Worm (Caenorhabditis elegans) whole organism, L4 larva: Measurements from ENCODE around the gene nhr-213.

Experiments used
- F44E2.7 ChIP-seq: fragments of 200-800 bp; sonication (Bioruptor generic); IDR thresholded peaks from 2 replicates; pipeline ENCODE4 v2.1.2; 2022; ENCODE audit warnings: missing genetic modification characterization, missing compliant biosample characterization
- T20F7.1 ChIP-seq: fragments of 200-800 bp; sonication (Bioruptor generic); optimal IDR thresholded peaks from 2 replicates; lab custom pipeline; 2018; ENCODE audit warnings: mild to moderate bottlenecking, missing genetic modification characterization, missing compliant biosample characterization
- T26A8.4 ChIP-seq: fragments of 200-800 bp; sonication (Bioruptor generic); IDR thresholded peaks from 2 replicates; pipeline ENCODE4 v1.3.6; 2022; ENCODE audit warnings: missing genetic modification characterization, missing compliant biosample characterization
- Y48G9A.11 ChIP-seq: fragments of 200-800 bp; sonication (Bioruptor generic); IDR thresholded peaks from 2 replicates; pipeline ENCODE4 v1.3.6; 2022; ENCODE audit warnings: missing genetic modification reagents, missing genetic modification characterization, missing compliant biosample characterization
- Y5F2A.4 ChIP-seq: fragments of 200-800 bp; sonication (Bioruptor generic); optimal IDR thresholded peaks from 2 replicates; lab custom pipeline; 2018; ENCODE audit warnings: mild to moderate bottlenecking, missing genetic modification characterization, missing compliant biosample characterization
- ZK546.5 ChIP-seq, 2 experiments: sonication (generic microtip); optimal IDR thresholded peaks; 2 replicates each; lab custom pipeline; 2017; ENCODE audit warnings: missing biosample characterization in 2 of 2, missing genetic modification characterization in 2 of 2
- arid-1 ChIP-seq: fragments of 200-800 bp; sonication (Bioruptor generic); conservative IDR thresholded peaks from 2 replicates; pipeline ENCODE4 v1.3.6; 2022; ENCODE audit warnings: missing genetic modification reagents, missing genetic modification characterization, missing compliant biosample characterization
- ceh-44 ChIP-seq: fragments of 200-800 bp; sonication (Bioruptor generic); IDR thresholded peaks from 2 replicates; pipeline ENCODE4 v1.3.6; 2022; ENCODE audit warnings: missing genetic modification reagents, missing genetic modification characterization, missing compliant biosample characterization
- ceh-82 ChIP-seq: sonication (generic microtip); optimal IDR thresholded peaks from 2 replicates; lab custom pipeline; 2017; ENCODE audit warnings: missing biosample characterization, missing genetic modification characterization
- ctbp-1 ChIP-seq: fragments of 200-800 bp; sonication (Bioruptor generic); IDR thresholded peaks from 2 replicates; pipeline ENCODE4 v1.3.6; 2022; ENCODE audit warnings: missing genetic modification reagents, missing genetic modification characterization, missing compliant biosample characterization
- daf-12 ChIP-seq: fragments of 150-350 bp; optimal IDR thresholded peaks from 2 replicates; lab custom pipeline; 2014; ENCODE audit warnings: missing biosample characterization, missing genetic modification reagents, missing genetic modification characterization
- daf-16 ChIP-seq, 3 experiments: sonication (generic microtip); optimal IDR thresholded peaks; 2 replicates each; lab custom pipeline; 2016 to 2017; ENCODE audit warnings: missing genetic modification characterization in 3 of 3, missing genetic modification reagents in 3 of 3, mild to moderate bottlenecking in 2 of 3, missing compliant biosample characterization in 2 of 3, missing biosample characterization in 1 of 3, moderate library complexity in 1 of 3
- dmd-9 ChIP-seq: fragments of 200-800 bp; sonication (Bioruptor generic); IDR thresholded peaks from 2 replicates; pipeline ENCODE4 v1.3.6; 2022; ENCODE audit warnings: missing genetic modification reagents, missing genetic modification characterization, missing compliant biosample characterization
- dpl-1 ChIP-seq: fragments of 150-350 bp; optimal IDR thresholded peaks from 2 replicates; lab custom pipeline; 2014; ENCODE audit warnings: missing biosample characterization, missing genetic modification reagents, missing genetic modification characterization
- egl-43 ChIP-seq: fragments of 200-800 bp; sonication (Bioruptor generic); IDR thresholded peaks from 2 replicates; pipeline ENCODE4 v1.3.6; 2022; ENCODE audit warnings: missing genetic modification reagents, missing genetic modification characterization, missing compliant biosample characterization
- fkh-10 ChIP-seq: fragments of 150-350 bp; optimal IDR thresholded peaks from 2 replicates; lab custom pipeline; 2014; ENCODE audit warnings: missing biosample characterization, missing genetic modification reagents, missing genetic modification characterization
- fos-1 ChIP-seq: fragments of 150-350 bp; optimal IDR thresholded peaks from 2 replicates; lab custom pipeline; 2014; ENCODE audit warnings: missing biosample characterization, missing genetic modification characterization
- gei-8 ChIP-seq: fragments of 200-800 bp; sonication (Bioruptor generic); optimal IDR thresholded peaks from 2 replicates; lab custom pipeline; 2018; ENCODE audit warnings: mild to moderate bottlenecking, missing genetic modification characterization, missing compliant biosample characterization
- hif-1 ChIP-seq, 2 experiments: sonication (generic microtip); optimal IDR thresholded peaks; 2 replicates each; lab custom pipeline; 2016 to 2017; ENCODE audit warnings: missing compliant biosample characterization in 2 of 2, missing genetic modification characterization in 2 of 2, missing genetic modification reagents in 2 of 2, missing genotype in 2 of 2, mild to moderate bottlenecking in 1 of 2
- hlh-30 ChIP-seq: sonication (generic microtip); optimal IDR thresholded peaks from 2 replicates; lab custom pipeline; 2017; ENCODE audit warnings: antibody characterized with exemption, mild to moderate bottlenecking, missing genetic modification characterization, missing compliant biosample characterization; ENCODE audit not compliant: insufficient read depth
- hmg-1.1 ChIP-seq: fragments of 200-800 bp; sonication (Bioruptor generic); IDR thresholded peaks from 2 replicates; pipeline ENCODE4 v1.3.6; 2022; ENCODE audit warnings: missing genetic modification reagents, missing genetic modification characterization, missing compliant biosample characterization
- lin-1 ChIP-seq: fragments of 200-800 bp; sonication (Bioruptor generic); IDR thresholded peaks from 2 replicates; pipeline ENCODE4 v1.3.6; 2022; ENCODE audit warnings: missing genetic modification reagents, missing genetic modification characterization, missing compliant biosample characterization
- lin-13 ChIP-seq: fragments of 150-350 bp; optimal IDR thresholded peaks from 2 replicates; lab custom pipeline; 2014; ENCODE audit warnings: missing biosample characterization, missing genetic modification reagents, missing genetic modification characterization
- lin-29 ChIP-seq: fragments of 200-800 bp; sonication (Bioruptor generic); IDR thresholded peaks from 2 replicates; pipeline ENCODE4 v1.3.6; 2022; ENCODE audit warnings: missing genetic modification reagents, missing genetic modification characterization, missing compliant biosample characterization
- lin-39 ChIP-seq: fragments of 150-350 bp; optimal IDR thresholded peaks from 2 replicates; lab custom pipeline; 2014; ENCODE audit warnings: missing biosample characterization, missing genetic modification reagents, missing genetic modification characterization
- madf-9 ChIP-seq: fragments of 200-800 bp; sonication (Bioruptor generic); conservative IDR thresholded peaks from 2 replicates; pipeline ENCODE4 v1.3.6; 2022; ENCODE audit warnings: missing genetic modification reagents, missing genetic modification characterization, missing compliant biosample characterization
- mdt-29 ChIP-seq: fragments of 200-800 bp; sonication (Bioruptor generic); IDR thresholded peaks from 2 replicates; pipeline ENCODE4 v1.3.6; 2022; ENCODE audit warnings: missing genetic modification reagents, missing genetic modification characterization, missing compliant biosample characterization
- mes-2 ChIP-seq: sonication (generic microtip); optimal IDR thresholded peaks from 2 replicates; lab custom pipeline; 2016; ENCODE audit warnings: missing genotype, mild to moderate bottlenecking, missing genetic modification characterization, missing compliant biosample characterization; ENCODE audit not compliant: poor library complexity, severe bottlenecking
- mxl-3 ChIP-seq: fragments of 200-800 bp; sonication (Bioruptor generic); optimal IDR thresholded peaks from 2 replicates; lab custom pipeline; 2018; ENCODE audit warnings: mild to moderate bottlenecking, missing genetic modification characterization, missing compliant biosample characterization
- nhr-10 ChIP-seq: fragments of 150-350 bp; optimal IDR thresholded peaks from 2 replicates; lab custom pipeline; 2014; ENCODE audit warnings: missing biosample characterization, missing genetic modification characterization
- nhr-102 ChIP-seq: sonication (generic microtip); optimal IDR thresholded peaks from 2 replicates; lab custom pipeline; 2016; ENCODE audit warnings: mild to moderate bottlenecking, missing genetic modification characterization, moderate library complexity, missing compliant biosample characterization
- nhr-11 ChIP-seq: fragments of 150-350 bp; optimal IDR thresholded peaks from 2 replicates; lab custom pipeline; 2014; ENCODE audit warnings: missing biosample characterization, missing genetic modification characterization
- nhr-28 ChIP-seq: fragments of 150-350 bp; optimal IDR thresholded peaks from 2 replicates; lab custom pipeline; 2014; ENCODE audit warnings: missing biosample characterization, missing genetic modification characterization
- nhr-48 ChIP-seq: sonication (generic microtip); optimal IDR thresholded peaks from 2 replicates; lab custom pipeline; 2016; ENCODE audit warnings: mild to moderate bottlenecking, missing genetic modification characterization, missing compliant biosample characterization
- nhr-76 ChIP-seq: fragments of 150-350 bp; optimal IDR thresholded peaks from 2 replicates; lab custom pipeline; 2014; ENCODE audit warnings: missing biosample characterization, missing genetic modification characterization
- nhr-77 ChIP-seq: fragments of 150-350 bp; optimal IDR thresholded peaks from 2 replicates; lab custom pipeline; 2014; ENCODE audit warnings: missing biosample characterization, missing genetic modification characterization
- pha-4 ChIP-seq, 2 experiments: fragments of 150-350 bp in 1 of 2; fragments of 200-800 bp in 1 of 2; sonication (Bioruptor generic) in 1 of 2; IDR thresholded peaks in 1 of 2; optimal IDR thresholded peaks in 1 of 2; 2 replicates each; pipeline versions ENCODE4 v1.3.6 to Lab custom; 2014 to 2022; ENCODE audit warnings: missing genetic modification characterization in 2 of 2, missing genetic modification reagents in 2 of 2, missing biosample characterization in 1 of 2, missing compliant biosample characterization in 1 of 2
- rbr-2 ChIP-seq: sonication (generic microtip); optimal IDR thresholded peaks from 2 replicates; lab custom pipeline; 2016; ENCODE audit warnings: missing genotype, missing genetic modification characterization, missing compliant biosample characterization
- saeg-2 ChIP-seq: fragments of 200-800 bp; sonication (Bioruptor generic); IDR thresholded peaks from 2 replicates; pipeline ENCODE4 v1.3.6; 2022; ENCODE audit warnings: missing genetic modification reagents, missing genetic modification characterization, missing compliant biosample characterization
- sdz-12 ChIP-seq: fragments of 200-800 bp; sonication (Bioruptor generic); optimal IDR thresholded peaks from 2 replicates; lab custom pipeline; 2018; ENCODE audit warnings: mild to moderate bottlenecking, missing genetic modification characterization, missing compliant biosample characterization
- set-16 ChIP-seq: fragments of 200-800 bp; sonication (Bioruptor generic); IDR thresholded peaks from 2 replicates; pipeline ENCODE4 v1.3.6; 2022; ENCODE audit warnings: missing genetic modification reagents, missing genetic modification characterization, missing compliant biosample characterization
- snpc-1.2 ChIP-seq: fragments of 200-800 bp; sonication (Bioruptor generic); IDR thresholded peaks from 2 replicates; pipeline ENCODE4 v1.3.6; 2022; ENCODE audit warnings: missing genetic modification reagents, missing genetic modification characterization, missing compliant biosample characterization
- snpc-4 ChIP-seq: fragments of 150-350 bp; optimal IDR thresholded peaks from 2 replicates; lab custom pipeline; 2014; ENCODE audit warnings: missing biosample characterization, missing genetic modification characterization
- spr-1 ChIP-seq: sonication (generic microtip); optimal IDR thresholded peaks from 2 replicates; lab custom pipeline; 2016; ENCODE audit warnings: mild to moderate bottlenecking, missing genetic modification characterization, missing compliant biosample characterization
- spr-3 ChIP-seq: fragments of 200-800 bp; sonication (Bioruptor generic); optimal IDR thresholded peaks from 2 replicates; lab custom pipeline; 2018; ENCODE audit warnings: mild to moderate bottlenecking, missing genetic modification characterization, missing compliant biosample characterization
- tra-1 ChIP-seq: fragments of 200-800 bp; sonication (Bioruptor generic); IDR thresholded peaks from 2 replicates; pipeline ENCODE4 v1.3.6; 2022; ENCODE audit warnings: missing genetic modification reagents, missing genetic modification characterization, missing compliant biosample characterization
- zfp-3 ChIP-seq: fragments of 200-800 bp; sonication (Bioruptor generic); conservative IDR thresholded peaks from 2 replicates; pipeline ENCODE4 v1.3.6; 2022; ENCODE audit warnings: missing genetic modification reagents, missing genetic modification characterization, missing compliant biosample characterization
- zip-11 ChIP-seq: fragments of 200-800 bp; sonication (Bioruptor generic); IDR thresholded peaks from 2 replicates; pipeline ENCODE4 v1.3.6; 2022; ENCODE audit warnings: missing genetic modification characterization, missing compliant biosample characterization
- ztf-11 ChIP-seq: fragments of 150-350 bp; optimal IDR thresholded peaks from 2 replicates; lab custom pipeline; 2014; ENCODE audit warnings: missing biosample characterization, missing genetic modification characterization
- ztf-7 ChIP-seq: fragments of 150-350 bp; optimal IDR thresholded peaks from 2 replicates; lab custom pipeline; 2014; ENCODE audit warnings: missing biosample characterization, missing genetic modification characterization

The nhr-213 gene

ce11 chrV:15873762-15874161, 22.8 kb downstream of the nhr-213 start (continued):
- TF ChIP-seq nhr-11 (peak; percentile 54), lin-13 (GFP tag; lab: Kevin White, UChicago) (peak; percentile 47), ztf-7 (peak; percentile 80), lin-1 (GFP tag; lab: Robert Waterston, UW) (peak; percentile 90), zfp-3 (GFP tag; lab: Robert Waterston, UW) (peak; percentile 77), ctbp-1 (GFP tag; lab: Robert Waterston, UW) (peak; percentile 92), nhr-77 (tag; lab: Kevin White, UChicago) (peak; percentile 79), T26A8.4 (peak; percentile 94), F44E2.7 (GFP tag; lab: Robert Waterston, UW) (peak; percentile 99), Y5F2A.4 (peak; percentile 93), saeg-2 (peak; percentile 90), lin-29 (GFP tag; lab: Robert Waterston, UW) (peak; percentile 84), snpc-4 (tag; lab: Kevin White, UChicago) (peak; percentile 10), daf-12 (tag; lab: Kevin White, UChicago) (no peak), egl-43 (peak; percentile 99), nhr-48 (peak; percentile 86), lin-39 (tag; lab: Kevin White, UChicago) (no peak), hif-1 (tag; optimal IDR thresholded peaks at IDR 0.05; lab: Kevin White, UChicago) (peak; percentile 64 to 80), gei-8 (GFP tag; lab: Kevin White, UChicago) (peak; percentile 97), dpl-1 (peak; percentile 55), ZK546.5 (tag; optimal IDR thresholded peaks at IDR 0.05; lab: Kevin White, UChicago) (no peak), zip-11 (GFP tag; lab: Robert Waterston, UW) (peak; percentile 85), pha-4 (GFP tag; IDR thresholded peaks at IDR 0.05; lab: Robert Waterston, UW) (peak; percentile 97), pha-4 (tag; optimal IDR thresholded peaks at IDR 0.05; lab: Kevin White, UChicago) (no peak), set-16 (GFP tag; lab: Robert Waterston, UW) (no peak; the same call in 1 of the 2 replicates), tra-1 (GFP tag; lab: Robert Waterston, UW) (peak; percentile 96), madf-9 (GFP tag; lab: Robert Waterston, UW) (peak; percentile 93), snpc-1.2 (peak; percentile 92), nhr-10 (tag; lab: Kevin White, UChicago) (peak; percentile 27), dmd-9 (GFP tag; lab: Robert Waterston, UW) (peak; percentile 85), ztf-11 (tag; lab: Kevin White, UChicago) (no peak), hlh-30 (tag; lab: Kevin White, UChicago) (peak; percentile 78), daf-16 (GFP tag; optimal IDR thresholded peaks at IDR 0.05; lab: Kevin White, UChicago) (peak; percentile 75 to 97), daf-16 (tag; optimal IDR thresholded peaks at IDR 0.05; lab: Kevin White, UChicago) (peak; percentile 79), mxl-3 (GFP tag; lab: Kevin White, UChicago) (peak; percentile 89), Y48G9A.11 (GFP tag; lab: Robert Waterston, UW) (peak; percentile 91), spr-3 (GFP tag; lab: Kevin White, UChicago) (peak; percentile 91), nhr-102 (tag; lab: Kevin White, UChicago) (no peak), rbr-2 (peak; percentile 87), nhr-76 (tag; lab: Kevin White, UChicago) (no peak), ceh-44 (peak; percentile 97), fkh-10 (GFP tag; lab: Kevin White, UChicago) (no peak), mdt-29 (GFP tag; lab: Robert Waterston, UW) (peak; percentile 88), fos-1 (no peak), arid-1 (peak; percentile 97), spr-1 (tag; lab: Kevin White, UChicago) (peak; percentile 93), hmg-1.1 (GFP tag; lab: Robert Waterston, UW) (peak; percentile 98), sdz-12 (GFP tag; lab: Kevin White, UChicago) (peak; percentile 97), T20F7.1 (GFP tag; lab: Kevin White, UChicago) (peak; percentile 77), nhr-28 (peak; percentile 52), ceh-82 (tag; lab: Kevin White, UChicago) (no peak), mes-2 (tag; lab: Kevin White, UChicago) (peak; percentile 94)
